In genomic region chrX:6255414-6255915, dm6 we compare ENCODE assay signal across 1 fruit fly cellular context.
TF ChIP-seq lines count a peak whose summit lies in the region.

Gene Rbcn-3A, minus strand, starts transcription at chrX:6255487.
Gene Spx, plus strand, starts transcription at chrX:6255822.

TF ChIP-seq in whole organism, embryonic, 481 proteins besides CTCF, POLR2A, EP300 and RAD21 (continued from another document and continues in another):
- TF ChIP-seq pnt (GFP tag; optimal IDR thresholded peaks at IDR 0.05; lab: Kevin White, UChicago), result no peak
- no peak for TF ChIP-seq CG1832 (GFP tag; optimal IDR thresholded peaks at IDR 0.05; lab: Kevin White, UChicago)
- TF ChIP-seq HLH3B (GFP tag; IDR thresholded peaks at IDR 0.05; lab: Robert Waterston, UW), result no peak
- TF ChIP-seq pum (GFP tag; optimal IDR thresholded peaks at IDR 0.05; lab: Kevin White, UChicago), result no peak
- no peak for TF ChIP-seq Doc2 (GFP tag; IDR thresholded peaks at IDR 0.05; lab: Robert Waterston, UW)
- TF ChIP-seq toy (GFP tag; IDR thresholded peaks at IDR 0.05; lab: Robert Waterston, UW), result no peak
- TF ChIP-seq exex (tag; optimal IDR thresholded peaks at IDR 0.05; lab: Kevin White, UChicago), result no peak
- TF ChIP-seq CG17802 (tag; optimal IDR thresholded peaks at IDR 0.05; lab: Kevin White, UChicago), result no peak
- no peak for TF ChIP-seq cg (GFP tag; optimal IDR thresholded peaks at IDR 0.05; lab: Kevin White, UChicago)
- TF ChIP-seq CG1529 (GFP tag; optimal IDR thresholded peaks at IDR 0.05; lab: Kevin White, UChicago), result no peak
- TF ChIP-seq CG8924 (tag; optimal IDR thresholded peaks at IDR 0.05; lab: Kevin White, UChicago), result peak; percentile 52
- peak; percentile 83 for TF ChIP-seq sna (GFP tag; IDR thresholded peaks at IDR 0.05; lab: Robert Waterston, UW; ENCODE audit: partially characterized antibody)
- TF ChIP-seq dimm (GFP tag; IDR thresholded peaks at IDR 0.05; lab: Robert Waterston, UW), result no peak
- no peak for TF ChIP-seq mirr (GFP tag; optimal IDR thresholded peaks at IDR 0.05; lab: Kevin White, UChicago)
- TF ChIP-seq Ravus (GFP tag; IDR thresholded peaks at IDR 0.05; lab: Robert Waterston, UW), result no peak
- TF ChIP-seq CG10147 (GFP tag; optimal IDR thresholded peaks at IDR 0.05; lab: Kevin White, UChicago), result no peak
- peak; percentile 34 for TF ChIP-seq lab (GFP tag; optimal IDR thresholded peaks at IDR 0.05; lab: Kevin White, UChicago)
- TF ChIP-seq ken (GFP tag; IDR thresholded peaks at IDR 0.05; lab: Robert Waterston, UW), result no peak
- no peak for TF ChIP-seq HmgZ (tag; optimal IDR thresholded peaks at IDR 0.05; lab: Kevin White, UChicago)
- no peak for TF ChIP-seq Max (GFP tag; optimal IDR thresholded peaks at IDR 0.05; lab: Kevin White, UChicago)
- no peak for TF ChIP-seq CG12236 (GFP tag; optimal IDR thresholded peaks at IDR 0.05; lab: Kevin White, UChicago)
- TF ChIP-seq her (GFP tag; optimal IDR thresholded peaks at IDR 0.05; lab: Kevin White, UChicago), result no peak
- 0 out of 2 replicates have a peak, but pooled peaks have one; percentile 12 for TF ChIP-seq CG32767 (GFP tag; IDR thresholded peaks at IDR 0.05; lab: Robert Waterston, UW)
- TF ChIP-seq chif (GFP tag; optimal IDR thresholded peaks at IDR 0.05; lab: Kevin White, UChicago), result no peak
- no peak for TF ChIP-seq tup (GFP tag; optimal IDR thresholded peaks at IDR 0.05; lab: Kevin White, UChicago)
- TF ChIP-seq zen (tag; optimal IDR thresholded peaks at IDR 0.05; lab: Kevin White, UChicago), result no peak
- TF ChIP-seq nerfin-1 (tag; optimal IDR thresholded peaks at IDR 0.05; lab: Kevin White, UChicago), result no peak
- TF ChIP-seq MBD-R2 (GFP tag; IDR thresholded peaks at IDR 0.05; lab: Robert Waterston, UW), result peak; percentile 49
- TF ChIP-seq CG4282 (GFP tag; optimal IDR thresholded peaks at IDR 0.05; lab: Kevin White, UChicago), result no peak
- no peak for TF ChIP-seq HLH54F (GFP tag; optimal IDR thresholded peaks at IDR 0.05; lab: Kevin White, UChicago)
- peak; percentile 79 for TF ChIP-seq bbx (GFP tag; IDR thresholded peaks at IDR 0.05; lab: Robert Waterston, UW; ENCODE audit: partially characterized antibody)
- peak; percentile 23; the same call in 1 of the 2 replicates for TF ChIP-seq al (GFP tag; IDR thresholded peaks at IDR 0.05; lab: Robert Waterston, UW)
- TF ChIP-seq grau (tag; optimal IDR thresholded peaks at IDR 0.05; lab: Kevin White, UChicago), result peak; percentile 53
- TF ChIP-seq slp2 (GFP tag; optimal IDR thresholded peaks at IDR 0.05; lab: Kevin White, UChicago), result no peak
- TF ChIP-seq CG11456 (GFP tag; IDR thresholded peaks at IDR 0.05; lab: Robert Waterston, UW), result 0 out of 3 replicates have a peak, but pooled peaks have one; percentile 48
- TF ChIP-seq Hr39 (optimal IDR thresholded peaks at IDR 0.05; lab: Kevin White, UChicago), result no peak
- TF ChIP-seq Blimp-1 (GFP tag; optimal IDR thresholded peaks at IDR 0.05; lab: Kevin White, UChicago), result no peak
- TF ChIP-seq bigmax (GFP tag; optimal IDR thresholded peaks at IDR 0.05; lab: Kevin White, UChicago), result no peak
- no peak for TF ChIP-seq CG4360 (GFP tag; IDR thresholded peaks at IDR 0.05; lab: Robert Waterston, UW)
- no peak for TF ChIP-seq CG17385 (GFP tag; optimal IDR thresholded peaks at IDR 0.05; lab: Kevin White, UChicago)
- no peak for TF ChIP-seq dysf (GFP tag; IDR thresholded peaks at IDR 0.05; lab: Robert Waterston, UW)
- no peak for TF ChIP-seq CG11247 (GFP tag; IDR thresholded peaks at IDR 0.05; lab: Robert Waterston, UW)
- TF ChIP-seq unpg (GFP tag; optimal IDR thresholded peaks at IDR 0.05; lab: Kevin White, UChicago), result no peak
- TF ChIP-seq CG15601 (tag; optimal IDR thresholded peaks at IDR 0.05; lab: Kevin White, UChicago), result peak; percentile 29
- peak; percentile 87 for TF ChIP-seq BEAF-32 (GFP tag; optimal IDR thresholded peaks at IDR 0.05; lab: Kevin White, UChicago)
- TF ChIP-seq CG16779 (GFP tag; IDR thresholded peaks at IDR 0.05; lab: Robert Waterston, UW), result no peak
- TF ChIP-seq CG8089 (GFP tag; optimal IDR thresholded peaks at IDR 0.05; lab: Kevin White, UChicago), result no peak
- no peak for TF ChIP-seq shn (GFP tag; optimal IDR thresholded peaks at IDR 0.05; lab: Kevin White, UChicago)
- TF ChIP-seq Six4 (GFP tag; optimal IDR thresholded peaks at IDR 0.05; lab: Kevin White, UChicago), result no peak
- no peak for TF ChIP-seq ap (GFP tag; IDR thresholded peaks at IDR 0.05; lab: Robert Waterston, UW)
- TF ChIP-seq CG14965 (GFP tag; optimal IDR thresholded peaks at IDR 0.05; lab: Kevin White, UChicago; ENCODE audit: borderline replicate concordance), result no peak
- TF ChIP-seq CG14014 (GFP tag; IDR thresholded peaks at IDR 0.05; lab: Robert Waterston, UW), result no peak
- peak; percentile 68 for TF ChIP-seq CG12391 (tag; optimal IDR thresholded peaks at IDR 0.05; lab: Kevin White, UChicago)
- TF ChIP-seq GATAe (GFP tag; conservative IDR thresholded peaks at IDR 0.05; lab: Robert Waterston, UW), result no peak
- TF ChIP-seq onecut (GFP tag; IDR thresholded peaks at IDR 0.05; lab: Robert Waterston, UW), result no peak
- TF ChIP-seq tio (GFP tag; optimal IDR thresholded peaks at IDR 0.05; lab: Kevin White, UChicago), result no peak
- TF ChIP-seq CG6683 (GFP tag; optimal IDR thresholded peaks at IDR 0.05; lab: Kevin White, UChicago), result no peak
- TF ChIP-seq CG8388 (GFP tag; optimal IDR thresholded peaks at IDR 0.05; lab: Kevin White, UChicago), result no peak
- peak; percentile 19 for TF ChIP-seq CG13296 (GFP tag; optimal IDR thresholded peaks at IDR 0.05; lab: Kevin White, UChicago)
- no peak for TF ChIP-seq z (GFP tag; IDR thresholded peaks at IDR 0.05; lab: Robert Waterston, UW)
- peak; percentile 41 for TF ChIP-seq CG15269 (tag; optimal IDR thresholded peaks at IDR 0.05; lab: Kevin White, UChicago)
- no peak for TF ChIP-seq CG12299 (tag; optimal IDR thresholded peaks at IDR 0.05; lab: Kevin White, UChicago)
- TF ChIP-seq ewg (GFP tag; optimal IDR thresholded peaks at IDR 0.05; lab: Kevin White, UChicago), result no peak
- no peak for TF ChIP-seq Myb (GFP tag; optimal IDR thresholded peaks at IDR 0.05; lab: Kevin White, UChicago)
- peak; percentile 29 for TF ChIP-seq twi (tag; optimal IDR thresholded peaks at IDR 0.05; lab: Kevin White, UChicago)
- TF ChIP-seq CG14710 (tag; optimal IDR thresholded peaks at IDR 0.05; lab: Kevin White, UChicago), result peak; percentile 65
- TF ChIP-seq Hand (GFP tag; optimal IDR thresholded peaks at IDR 0.05; lab: Kevin White, UChicago), result no peak
- TF ChIP-seq ase (GFP tag; IDR thresholded peaks at IDR 0.05; lab: Robert Waterston, UW), result no peak
- TF ChIP-seq Lim3 (GFP tag; IDR thresholded peaks at IDR 0.05; lab: Robert Waterston, UW), result no peak
- no peak for TF ChIP-seq CG11560 (tag; IDR thresholded peaks at IDR 0.05; lab: Robert Waterston, UW)
- no peak for TF ChIP-seq CG12769 (tag; optimal IDR thresholded peaks at IDR 0.05; lab: Kevin White, UChicago)
- no peak for TF ChIP-seq caup (GFP tag; optimal IDR thresholded peaks at IDR 0.05; lab: Kevin White, UChicago; ENCODE audit: severe bottlenecking)
- TF ChIP-seq dmrt99B (tag; optimal IDR thresholded peaks at IDR 0.05; lab: Kevin White, UChicago), result no peak
- no peak for TF ChIP-seq croc (GFP tag; conservative IDR thresholded peaks at IDR 0.05; lab: Robert Waterston, UW)
- TF ChIP-seq chinmo (GFP tag; IDR thresholded peaks at IDR 0.05; lab: Robert Waterston, UW; ENCODE audit: partially characterized antibody), result 0 out of 4 replicates have a peak, but pooled peaks have one; percentile 80
- no peak for TF ChIP-seq Optix (GFP tag; IDR thresholded peaks at IDR 0.05; lab: Robert Waterston, UW)
- no peak for TF ChIP-seq chn (GFP tag; optimal IDR thresholded peaks at IDR 0.05; lab: Kevin White, UChicago)
- no peak for TF ChIP-seq NC2α (GFP tag; optimal IDR thresholded peaks at IDR 0.05; lab: Kevin White, UChicago)
- TF ChIP-seq pfk (GFP tag; optimal IDR thresholded peaks at IDR 0.05; lab: Kevin White, UChicago), result no peak
- peak; percentile 47 for TF ChIP-seq CG32532 (GFP tag; IDR thresholded peaks at IDR 0.05; lab: Robert Waterston, UW)
- no peak for TF ChIP-seq ems (GFP tag; optimal IDR thresholded peaks at IDR 0.05; lab: Kevin White, UChicago)
- no peak for TF ChIP-seq CG7271 (tag; optimal IDR thresholded peaks at IDR 0.05; lab: Kevin White, UChicago)
- TF ChIP-seq CoRest (tag; optimal IDR thresholded peaks at IDR 0.05; lab: Kevin White, UChicago), result peak; percentile 69
- TF ChIP-seq Side (GFP tag; optimal IDR thresholded peaks at IDR 0.05; lab: Kevin White, UChicago), result no peak
- TF ChIP-seq unc-4 (GFP tag; IDR thresholded peaks at IDR 0.05; lab: Robert Waterston, UW; ENCODE audit: partially characterized antibody), result peak; percentile 93
- peak; percentile 61 for TF ChIP-seq gem (tag; optimal IDR thresholded peaks at IDR 0.05; lab: Kevin White, UChicago)
- TF ChIP-seq sens-2 (GFP tag; IDR thresholded peaks at IDR 0.05; lab: Robert Waterston, UW), result no peak
- no peak for TF ChIP-seq prd (optimal IDR thresholded peaks at IDR 0.05; lab: Kevin White, UChicago)
- TF ChIP-seq prd (GFP tag; IDR thresholded peaks at IDR 0.05; lab: Robert Waterston, UW), result peak; percentile 41; the same call in 1 of the 3 replicates
- peak; percentile 64; the same call in 1 of the 3 replicates for TF ChIP-seq zen2 (GFP tag; IDR thresholded peaks at IDR 0.05; lab: Robert Waterston, UW; ENCODE audit: partially characterized antibody)
- TF ChIP-seq jigr1 (GFP tag; IDR thresholded peaks at IDR 0.05; lab: Robert Waterston, UW), result no peak
- no peak for TF ChIP-seq Fer2 (tag; optimal IDR thresholded peaks at IDR 0.05; lab: Kevin White, UChicago)
- TF ChIP-seq mam (GFP tag; optimal IDR thresholded peaks at IDR 0.05; lab: Kevin White, UChicago), result no peak
- TF ChIP-seq CG10209 (GFP tag; optimal IDR thresholded peaks at IDR 0.05; lab: Kevin White, UChicago), result no peak
- peak; percentile 5; the same call in 1 of the 2 replicates for TF ChIP-seq Xrp1 (GFP tag; IDR thresholded peaks at IDR 0.05; lab: Robert Waterston, UW)
- peak; percentile 55 for TF ChIP-seq CG13424 (tag; optimal IDR thresholded peaks at IDR 0.05; lab: Kevin White, UChicago)
- TF ChIP-seq cato (GFP tag; optimal IDR thresholded peaks at IDR 0.05; lab: Kevin White, UChicago; ENCODE audit: borderline replicate concordance), result no peak
- no peak for TF ChIP-seq tap (tag; optimal IDR thresholded peaks at IDR 0.05; lab: Kevin White, UChicago)
- no peak for TF ChIP-seq CG10366 (GFP tag; IDR thresholded peaks at IDR 0.05; lab: Robert Waterston, UW)
- TF ChIP-seq CG31224 (GFP tag; IDR thresholded peaks at IDR 0.05; lab: Robert Waterston, UW), result no peak
- TF ChIP-seq pho (GFP tag; optimal IDR thresholded peaks at IDR 0.05; lab: Kevin White, UChicago), result no peak
- TF ChIP-seq MESR4 (GFP tag; optimal IDR thresholded peaks at IDR 0.05; lab: Kevin White, UChicago), result no peak
- TF ChIP-seq Meics (GFP tag; optimal IDR thresholded peaks at IDR 0.05; lab: Kevin White, UChicago), result peak; percentile 12
- no peak for TF ChIP-seq sqz (GFP tag; optimal IDR thresholded peaks at IDR 0.05; lab: Kevin White, UChicago)
- TF ChIP-seq lbe (GFP tag; optimal IDR thresholded peaks at IDR 0.05; lab: Kevin White, UChicago), result peak; percentile 24
- peak; percentile 3 for TF ChIP-seq CG12942 (GFP tag; optimal IDR thresholded peaks at IDR 0.05; lab: Kevin White, UChicago)
- no peak for TF ChIP-seq gro (GFP tag; optimal IDR thresholded peaks at IDR 0.05; lab: Kevin White, UChicago)
- TF ChIP-seq cas (GFP tag; IDR thresholded peaks at IDR 0.05; lab: Robert Waterston, UW), result no peak
- TF ChIP-seq Gsc (GFP tag; IDR thresholded peaks at IDR 0.05; lab: Robert Waterston, UW), result no peak
- TF ChIP-seq CG15514 (GFP tag; optimal IDR thresholded peaks at IDR 0.05; lab: Kevin White, UChicago), result peak; percentile 31
- peak; percentile 89 for TF ChIP-seq nerfin-2 (GFP tag; IDR thresholded peaks at IDR 0.05; lab: Robert Waterston, UW; ENCODE audit: partially characterized antibody)
- peak in 1 of 2 experiments; percentile 90 for TF ChIP-seq Pdp1 (GFP tag; optimal IDR thresholded peaks at IDR 0.05; lab: Kevin White, UChicago)
- TF ChIP-seq Spps (tag; optimal IDR thresholded peaks at IDR 0.05; lab: Kevin White, UChicago), result no peak
- TF ChIP-seq CG11696 (GFP tag; IDR thresholded peaks at IDR 0.05; lab: Robert Waterston, UW), result no peak
- no peak for TF ChIP-seq Lpt (GFP tag; optimal IDR thresholded peaks at IDR 0.05; lab: Kevin White, UChicago)
- no peak for TF ChIP-seq maf-S (GFP tag; optimal IDR thresholded peaks at IDR 0.05; lab: Kevin White, UChicago)
- no peak for TF ChIP-seq en (GFP tag; optimal IDR thresholded peaks at IDR 0.05; lab: Kevin White, UChicago)
- TF ChIP-seq cad (GFP tag; optimal IDR thresholded peaks at IDR 0.05; lab: Kevin White, UChicago), result no peak
- TF ChIP-seq CG8478 (optimal IDR thresholded peaks at IDR 0.05; lab: Kevin White, UChicago), result no peak
- TF ChIP-seq CG5245 (GFP tag; optimal IDR thresholded peaks at IDR 0.05; lab: Kevin White, UChicago), result no peak
- no peak for TF ChIP-seq kah (GFP tag; optimal IDR thresholded peaks at IDR 0.05; lab: Kevin White, UChicago)
- peak; percentile 21 for TF ChIP-seq gcm (GFP tag; optimal IDR thresholded peaks at IDR 0.05; lab: Kevin White, UChicago)
- no peak for TF ChIP-seq crol (GFP tag; IDR thresholded peaks at IDR 0.05; lab: Robert Waterston, UW)
- no peak for TF ChIP-seq dan (GFP tag; IDR thresholded peaks at IDR 0.05; lab: Robert Waterston, UW)
- no peak for TF ChIP-seq CG6689 (GFP tag; IDR thresholded peaks at IDR 0.05; lab: Robert Waterston, UW)
- TF ChIP-seq Usf (GFP tag; optimal IDR thresholded peaks at IDR 0.05; lab: Kevin White, UChicago), result no peak
- TF ChIP-seq CG9932 (GFP tag; IDR thresholded peaks at IDR 0.05; lab: Robert Waterston, UW), result peak; percentile 63
- TF ChIP-seq CG10274 (GFP tag; optimal IDR thresholded peaks at IDR 0.05; lab: Kevin White, UChicago), result no peak
- TF ChIP-seq Jarid2 (GFP tag; optimal IDR thresholded peaks at IDR 0.05; lab: Kevin White, UChicago), result no peak
- TF ChIP-seq CG4854 (GFP tag; optimal IDR thresholded peaks at IDR 0.05; lab: Kevin White, UChicago), result no peak
- TF ChIP-seq danr (GFP tag; IDR thresholded peaks at IDR 0.05; lab: Robert Waterston, UW), result no peak
- no peak for TF ChIP-seq gt (GFP tag; IDR thresholded peaks at IDR 0.05; lab: Robert Waterston, UW)
- peak; percentile 40 for TF ChIP-seq Abd-B (GFP tag; optimal IDR thresholded peaks at IDR 0.05; lab: Kevin White, UChicago)
- TF ChIP-seq ftz-f1 (GFP tag; optimal IDR thresholded peaks at IDR 0.05; lab: Kevin White, UChicago), result no peak
- TF ChIP-seq scrt (GFP tag; optimal IDR thresholded peaks at IDR 0.05; lab: Kevin White, UChicago), result no peak
- no peak for TF ChIP-seq CG17186 (GFP tag; optimal IDR thresholded peaks at IDR 0.05; lab: Kevin White, UChicago)
- TF ChIP-seq sima (GFP tag; optimal IDR thresholded peaks at IDR 0.05; lab: Kevin White, UChicago), result no peak
- no peak for TF ChIP-seq Ssrp (tag; optimal IDR thresholded peaks at IDR 0.05; lab: Kevin White, UChicago)
